Worm (Caenorhabditis elegans): ENCODE data around the gene vps-33.2.

vps-33.2 gene

DNA sequence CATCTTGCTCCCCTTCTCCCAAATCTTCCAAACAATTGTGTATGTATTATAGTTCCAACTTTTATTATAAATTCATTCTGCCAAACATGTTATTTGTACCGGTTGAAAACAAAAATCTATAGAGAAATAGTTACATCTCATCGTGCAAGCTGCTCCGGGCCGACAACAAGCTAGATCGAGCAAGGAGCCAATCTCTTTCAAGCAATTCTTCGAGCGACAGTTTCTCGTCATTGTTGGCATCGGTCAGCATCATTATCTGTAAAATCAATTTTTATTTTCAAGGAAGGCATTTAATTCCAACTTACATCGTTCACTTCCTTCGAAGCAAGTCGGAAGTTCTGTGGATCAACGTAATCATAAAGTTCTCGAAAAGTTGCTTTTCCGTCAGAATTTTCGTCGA is 10.0 kb upstream of the vps-33.2 start (continued):
- TF ChIP-seq arid-1 (GFP tag; conservative IDR thresholded peaks at IDR 0.05) (peak; percentile 47; the same call in 1 of the 2 replicates), tra-1 (GFP tag; IDR thresholded peaks at IDR 0.05) (no peak), daf-16 (GFP tag; optimal IDR thresholded peaks at IDR 0.05) (no peak), daf-16 (tag; optimal IDR thresholded peaks at IDR 0.05) (peak; percentile 19), T26A8.4 (GFP tag; IDR thresholded peaks at IDR 0.05) (peak; percentile 30; the same call in 1 of the 2 replicates), Y48G9A.11 (GFP tag; IDR thresholded peaks at IDR 0.05) (peak; percentile 50; the same call in 1 of the 2 replicates), sdz-12 (GFP tag; optimal IDR thresholded peaks at IDR 0.05) (no peak), cey-2 (tag; optimal IDR thresholded peaks at IDR 0.05; ENCODE audit: borderline replicate concordance, insufficient read depth) (no peak), pha-4 (GFP tag; IDR thresholded peaks at IDR 0.05) (no peak; the same call in 1 of the 2 replicates), pha-4 (tag; optimal IDR thresholded peaks at IDR 0.05) (no peak), lin-38 (GFP tag; IDR thresholded peaks at IDR 0.05) (peak; percentile 41), daf-19 (GFP tag; conservative IDR thresholded peaks at IDR 0.05) (no peak), aly-2 (tag; optimal IDR thresholded peaks at IDR 0.05) (no peak), mes-2 (tag; optimal IDR thresholded peaks at IDR 0.05; ENCODE audit: poor library complexity, severe bottlenecking) (no peak)

ce11 chrII:6592251-6592650 is 8.8 kb upstream of the vps-33.2 start, which contains the start of gene C56C10.9:
C56C10.9 (minus strand) TSS chrII:6592351.
- TF ChIP-seq dve-1 (tag; optimal IDR thresholded peaks at IDR 0.05; ENCODE audit: insufficient read depth) (no peak), lin-1 (GFP tag; IDR thresholded peaks at IDR 0.05) (no peak), lin-13 (GFP tag; optimal IDR thresholded peaks at IDR 0.05) (no peak), daf-12 (tag; optimal IDR thresholded peaks at IDR 0.05) (no peak), hlh-30 (tag; optimal IDR thresholded peaks at IDR 0.05; ENCODE audit: insufficient read depth) (no peak), Y105C5A.15 (GFP tag; IDR thresholded peaks at IDR 0.05) (no peak), jun-1 (tag; optimal IDR thresholded peaks at IDR 0.05) (no peak), zag-1 (tag; optimal IDR thresholded peaks at IDR 0.05) (no peak), mep-1 (tag; optimal IDR thresholded peaks at IDR 0.05) (no peak), ceh-62 (tag; optimal IDR thresholded peaks at IDR 0.05) (no peak), tra-1 (GFP tag; IDR thresholded peaks at IDR 0.05) (no peak), zfp-2 (tag; optimal IDR thresholded peaks at IDR 0.05) (no peak), unc-62 (GFP tag; optimal IDR thresholded peaks at IDR 0.05 in 1 of 2) (no peak), unc-62 (tag; optimal IDR thresholded peaks at IDR 0.05) (no peak), T26A8.4 (GFP tag; IDR thresholded peaks at IDR 0.05) (no peak)

- no peak for TF ChIP-seq lin-15B (tag; optimal IDR thresholded peaks at IDR 0.05)
Observed at ce11 chrII:6594151-6594550, 6.9 kb upstream of the vps-33.2 start, which contains the start of gene aipr-1. aipr-1 (minus strand) TSS chrII:6594251.

- TF ChIP-seq snpc-1.2 (GFP tag; IDR thresholded peaks at IDR 0.05) (0 out of 2 replicates have a peak, but pooled peaks have one; percentile 30), R02D3.7 (tag; optimal IDR thresholded peaks at IDR 0.05) (no peak)
Observed at ce11 chrII:6597507-6597906, 3.5 kb upstream of the vps-33.2 start.

DNA sequence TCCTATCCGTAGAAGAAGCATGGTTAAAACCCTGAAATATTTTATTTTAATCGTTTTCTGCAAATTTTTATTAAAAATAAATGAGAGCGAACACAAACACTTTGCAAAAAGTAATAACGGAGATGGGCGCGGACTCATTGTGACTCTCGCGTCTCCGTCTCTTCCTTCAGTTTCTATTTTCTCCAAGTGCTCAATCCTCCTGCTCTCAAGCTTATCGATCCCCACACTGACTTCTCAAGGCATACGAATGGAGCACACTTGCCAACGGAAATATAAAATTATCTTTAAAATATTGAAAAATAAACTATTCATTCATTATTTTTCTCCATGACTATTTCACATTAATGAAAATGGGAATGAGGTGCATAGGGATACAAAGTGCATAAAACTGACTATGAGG is 3.0 kb upstream of the vps-33.2 start, which contains the start of gene dnj-8:
Gene dnj-8, minus strand, starts transcription at position 31 of the 400 bp plus-strand sequence.
- TF ChIP-seq lin-38 (GFP tag; IDR thresholded peaks at IDR 0.05) (0 out of 2 replicates have a peak, but pooled peaks have one; percentile 12), mes-2 (tag; optimal IDR thresholded peaks at IDR 0.05; ENCODE audit: poor library complexity, severe bottlenecking) (peak; percentile 44), madf-5 (GFP tag; IDR thresholded peaks at IDR 0.05) (no peak), unc-130 (GFP tag; optimal IDR thresholded peaks at IDR 0.05) (no peak), mxl-2 (GFP tag; conservative IDR thresholded peaks at IDR 0.05) (no peak), mep-1 (tag; optimal IDR thresholded peaks at IDR 0.05) (peak; percentile 2), Y48G9A.11 (GFP tag; IDR thresholded peaks at IDR 0.05) (no peak), ceh-82 (tag; optimal IDR thresholded peaks at IDR 0.05) (no peak), ama-1 (optimal IDR thresholded peaks at IDR 0.05) (peak; percentile 52)
